Worm (Caenorhabditis elegans) whole organism, midembryonic: ENCODE measurements around the gene tps-2.

Experiments
- T22C8.4 ChIP-seq: fragments of 200-800 bp; sonication (Bioruptor generic); IDR thresholded peaks from 2 replicates; pipeline ENCODE4 v1.3.6; 2022; ENCODE audit warnings: missing genetic modification characterization, missing compliant biosample characterization
- cog-1 ChIP-seq: sonication (generic microtip); optimal IDR thresholded peaks from 2 replicates; lab custom pipeline; 2016; ENCODE audit warnings: missing genetic modification characterization, missing compliant biosample characterization
- flt-1 ChIP-seq: fragments of 200-800 bp; sonication (Bioruptor generic); IDR thresholded peaks from 2 replicates; pipeline ENCODE4 v1.3.6; 2022; ENCODE audit warnings: missing genetic modification characterization, missing compliant biosample characterization
- klf-2 ChIP-seq: fragments of 200-800 bp; sonication (Bioruptor generic); conservative IDR thresholded peaks from 2 replicates; pipeline ENCODE4 v1.3.6; 2022; ENCODE audit warnings: missing genetic modification reagents, missing genetic modification characterization, missing compliant biosample characterization
- med-1 ChIP-seq: sonication (generic microtip); optimal IDR thresholded peaks from 2 replicates; lab custom pipeline; 2017; ENCODE audit warnings: missing genetic modification characterization, mild to moderate bottlenecking, missing compliant biosample characterization, antibody characterized with exemption, missing genetic modification reagents; ENCODE audit not compliant: insufficient read depth
- ref-1 ChIP-seq: fragments of 200-800 bp; sonication (Bioruptor generic); conservative IDR thresholded peaks from 2 replicates; pipeline ENCODE4 v1.3.6; 2022; ENCODE audit warnings: missing genetic modification reagents, missing genetic modification characterization, missing compliant biosample characterization
- tab-1 ChIP-seq: fragments of 200-800 bp; sonication (Bioruptor generic); IDR thresholded peaks from 2 replicates; pipeline ENCODE4 v1.3.6; 2022; ENCODE audit warnings: missing genetic modification characterization, missing compliant biosample characterization
- ztf-23 ChIP-seq: fragments of 200-800 bp; sonication (Bioruptor generic); IDR thresholded peaks from 2 replicates; pipeline ENCODE4 v1.3.6; 2022; ENCODE audit warnings: missing genetic modification reagents, missing genetic modification characterization, missing compliant biosample characterization
- ztf-29 ChIP-seq: fragments of 200-800 bp; sonication (Bioruptor generic); IDR thresholded peaks from 2 replicates; pipeline ENCODE4 v1.3.6; 2022; ENCODE audit warnings: missing genetic modification reagents, missing genetic modification characterization, missing compliant biosample characterization

Gene tps-2

DNA sequence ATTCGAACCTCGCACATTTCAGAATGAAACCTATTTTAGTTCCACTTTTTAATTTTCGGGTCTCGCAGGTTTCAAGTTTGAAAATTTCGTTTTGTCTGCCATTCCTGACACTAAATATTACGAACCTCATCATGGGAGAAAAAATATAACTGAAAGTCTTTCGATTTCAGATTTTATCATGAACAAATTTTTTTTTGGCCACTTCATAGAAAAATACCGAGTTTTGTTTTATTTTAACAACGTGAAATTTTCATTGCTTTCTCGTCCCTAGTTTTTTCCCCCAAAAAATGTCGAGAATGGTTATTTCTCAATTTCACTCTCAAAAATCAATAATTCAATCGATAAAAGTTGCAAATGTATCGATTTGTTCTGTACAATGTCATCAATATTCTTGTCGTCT lies 22.0 kb upstream of the tps-2 start, which contains the start of gene C01G12.9:
Gene C01G12.9 (plus strand): TSS at position 301 of the 400 bp plus-strand sequence.
- no peak for TF ChIP-seq cog-1 (tag; lab: Kevin White, UChicago)
- no peak for TF ChIP-seq med-1 (GFP tag; lab: Kevin White, UChicago)
- TF ChIP-seq flt-1 (GFP tag; lab: Robert Waterston, UW): no peak
- no peak for TF ChIP-seq tab-1
- no peak for TF ChIP-seq ztf-23 (GFP tag; lab: Robert Waterston, UW)
- TF ChIP-seq ztf-29: no peak

ce11 chrII:14580549-14580948 lies 20.2 kb upstream of the tps-2 start, which contains the start of the genes nspb-8 and nspb-9:
TSS of gene nspb-8 (minus strand) at chrII:14580649.
TSS of gene nspb-9 (plus strand) at chrII:14580859.
- TF ChIP-seq cog-1 (tag; lab: Kevin White, UChicago): no peak
- TF ChIP-seq klf-2 (GFP tag; lab: Robert Waterston, UW): no peak
- no peak for TF ChIP-seq flt-1 (GFP tag; lab: Robert Waterston, UW)
- TF ChIP-seq ref-1 (GFP tag; lab: Robert Waterston, UW): no peak
- TF ChIP-seq tab-1: no peak
- TF ChIP-seq med-1 (GFP tag; lab: Kevin White, UChicago): no peak
- no peak for TF ChIP-seq ztf-23 (GFP tag; lab: Robert Waterston, UW)
- TF ChIP-seq T22C8.4 (GFP tag; lab: Robert Waterston, UW): no peak
- TF ChIP-seq ztf-29: no peak

- TF ChIP-seq ref-1 (GFP tag; lab: Robert Waterston, UW) (no peak), tab-1 (no peak), T22C8.4 (GFP tag; lab: Robert Waterston, UW) (no peak), med-1 (GFP tag; lab: Kevin White, UChicago) (no peak), cog-1 (tag; lab: Kevin White, UChicago) (no peak), flt-1 (GFP tag; lab: Robert Waterston, UW) (no peak), ztf-23 (GFP tag; lab: Robert Waterston, UW) (no peak), ztf-29 (no peak), klf-2 (GFP tag; lab: Robert Waterston, UW) (no peak)
Observed at ce11 chrII:14582206-14582605, 18.5 kb upstream of the tps-2 start, which contains the start of gene C01G12.3. TSS of gene C01G12.3 (minus strand) at chrII:14582306.

- TF ChIP-seq ztf-23 (GFP tag; lab: Robert Waterston, UW) (no peak), flt-1 (GFP tag; lab: Robert Waterston, UW) (no peak), cog-1 (tag; lab: Kevin White, UChicago) (no peak), med-1 (GFP tag; lab: Kevin White, UChicago) (no peak), ztf-29 (no peak), klf-2 (GFP tag; lab: Robert Waterston, UW) (no peak), tab-1 (no peak), ref-1 (GFP tag; lab: Robert Waterston, UW) (no peak), T22C8.4 (GFP tag; lab: Robert Waterston, UW) (no peak)
Observed at ce11 chrII:14587407-14587806, 13.3 kb upstream of the tps-2 start, which contains the start of gene C01G12.5. TSS of gene C01G12.5 (minus strand) at chrII:14587507.

DNA sequence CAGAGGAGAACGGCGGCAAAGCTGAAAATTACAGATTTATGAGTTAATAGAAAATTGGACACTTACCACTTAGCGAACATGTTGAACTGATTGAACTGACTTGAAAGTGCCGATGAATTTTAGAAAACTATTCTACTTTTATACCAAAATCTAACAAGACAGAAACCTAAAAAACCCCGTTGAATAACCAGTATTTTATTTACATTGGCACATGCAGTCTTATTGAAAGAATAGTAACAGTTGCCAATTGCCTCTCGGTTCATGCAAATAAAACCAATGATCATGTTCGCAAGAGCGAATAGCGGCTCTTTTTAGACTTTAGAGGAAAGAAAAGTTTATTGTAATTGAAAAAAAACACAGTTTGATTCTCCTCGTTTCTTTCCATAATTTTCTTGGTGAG lies 12.5 kb upstream of the tps-2 start, which contains the start of gene nspb-10:
Gene nspb-10 (minus strand): TSS at position 101 of the 400 bp plus-strand sequence.
- TF ChIP-seq ref-1 (GFP tag; lab: Robert Waterston, UW): no peak
- TF ChIP-seq ztf-23 (GFP tag; lab: Robert Waterston, UW): no peak
- TF ChIP-seq ztf-29: no peak
- no peak for TF ChIP-seq tab-1
- no peak for TF ChIP-seq T22C8.4 (GFP tag; lab: Robert Waterston, UW)
- no peak for TF ChIP-seq flt-1 (GFP tag; lab: Robert Waterston, UW)
- no peak for TF ChIP-seq med-1 (GFP tag; lab: Kevin White, UChicago)
- TF ChIP-seq klf-2 (GFP tag; lab: Robert Waterston, UW): no peak
- no peak for TF ChIP-seq cog-1 (tag; lab: Kevin White, UChicago)

DNA sequence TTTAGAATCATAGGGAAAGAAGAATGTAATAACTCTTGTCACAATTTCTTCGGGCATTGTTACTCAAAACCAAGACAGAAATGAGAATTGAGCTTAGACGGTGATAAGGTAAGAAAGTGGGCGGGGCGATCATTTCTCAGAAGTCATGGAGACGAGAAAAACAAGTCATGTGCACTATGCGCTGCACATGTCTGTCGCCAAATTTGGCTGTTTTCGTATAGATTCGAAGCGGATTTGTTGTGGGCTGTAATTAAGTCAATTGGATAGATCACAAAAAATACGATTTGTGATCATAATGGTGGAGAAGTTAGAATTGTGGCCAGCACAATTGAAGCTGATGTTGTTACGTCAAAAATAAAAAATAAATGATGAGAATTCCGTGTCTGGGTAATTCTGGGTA lies 9.0 kb upstream of the tps-2 start, which contains the start of gene C01G12.7:
Gene C01G12.7 (minus strand): TSS at position 195 of the 400 bp plus-strand sequence.
- TF ChIP-seq flt-1 (GFP tag; lab: Robert Waterston, UW) (no peak), med-1 (GFP tag; lab: Kevin White, UChicago) (no peak), tab-1 (no peak), ztf-23 (GFP tag; lab: Robert Waterston, UW) (no peak), ztf-29 (no peak), klf-2 (GFP tag; lab: Robert Waterston, UW) (no peak), T22C8.4 (GFP tag; lab: Robert Waterston, UW) (no peak), ref-1 (GFP tag; lab: Robert Waterston, UW) (no peak), cog-1 (tag; lab: Kevin White, UChicago) (no peak)

DNA sequence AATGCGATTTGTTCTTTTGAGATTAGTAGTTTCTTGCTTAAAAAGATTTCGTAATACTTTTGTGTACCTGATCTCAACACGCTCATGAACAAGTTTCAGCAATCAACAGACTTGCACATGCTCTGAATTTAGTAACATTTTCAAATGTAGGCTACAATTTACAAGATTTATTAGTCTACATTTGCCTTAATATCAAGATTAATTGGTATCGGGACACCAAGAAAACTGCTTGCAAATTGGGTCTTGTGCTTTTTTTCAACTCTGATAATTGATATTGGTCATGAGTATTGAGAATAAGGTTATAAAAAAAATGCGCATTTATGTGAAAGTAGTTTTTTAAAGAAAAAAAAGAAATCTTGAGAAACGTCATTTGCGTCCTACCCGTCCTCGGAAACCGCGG lies 8.1 kb upstream of the tps-2 start:
- TF ChIP-seq ztf-23 (GFP tag; lab: Robert Waterston, UW) (no peak), klf-2 (GFP tag; lab: Robert Waterston, UW) (no peak), ztf-29 (no peak), med-1 (GFP tag; lab: Kevin White, UChicago) (no peak), tab-1 (no peak), flt-1 (GFP tag; lab: Robert Waterston, UW) (no peak)

DNA sequence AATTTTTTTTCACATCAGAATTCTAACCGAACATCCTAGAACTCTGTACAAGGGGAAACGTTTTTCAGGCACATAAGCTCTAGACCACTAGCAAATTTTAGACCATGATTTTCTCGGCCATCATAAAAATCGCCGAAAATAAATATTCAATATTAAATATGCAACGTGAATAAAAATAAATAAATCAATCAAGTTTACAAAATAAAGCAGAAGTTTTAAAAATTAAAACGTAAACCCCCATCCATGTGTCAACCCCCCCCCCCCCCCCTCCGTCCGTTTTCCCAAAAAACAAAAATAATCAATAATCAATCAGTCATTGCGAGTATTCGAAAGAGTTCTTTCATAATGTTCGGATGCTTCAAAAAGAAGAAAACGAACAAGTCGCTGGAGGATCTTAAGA lies 7.4 kb upstream of the tps-2 start, which contains the start of gene catp-4:
Gene catp-4 (plus strand): TSS at position 301 of the 400 bp plus-strand sequence.
- TF ChIP-seq ztf-23 (GFP tag; lab: Robert Waterston, UW) (no peak), flt-1 (GFP tag; lab: Robert Waterston, UW) (no peak), tab-1 (no peak), ref-1 (GFP tag; lab: Robert Waterston, UW) (no peak), T22C8.4 (GFP tag; lab: Robert Waterston, UW) (no peak), ztf-29 (no peak), cog-1 (tag; lab: Kevin White, UChicago) (no peak)

- no peak for TF ChIP-seq klf-2 (GFP tag; lab: Robert Waterston, UW)
- no peak for TF ChIP-seq cog-1 (tag; lab: Kevin White, UChicago)
- TF ChIP-seq med-1 (GFP tag; lab: Kevin White, UChicago): no peak
Observed at ce11 chrII:14597788-14598187, 2.9 kb upstream of the tps-2 start.
